Worm (Caenorhabditis elegans): ENCODE measurements around the gene mtre-1.

The mtre-1 gene

ce11 chrII:8016167-8016566, 34.2 kb downstream of the mtre-1 start (continued):
- TF ChIP-seq alr-1 (tag; optimal IDR thresholded peaks at IDR 0.05; ENCODE audit: borderline replicate concordance) (no peak), sox-4 (tag; optimal IDR thresholded peaks at IDR 0.05) (no peak), blmp-1 (tag; optimal IDR thresholded peaks at IDR 0.05) (peak; percentile 77), unc-30 (tag; optimal IDR thresholded peaks at IDR 0.05) (no peak), ceh-90 (tag; optimal IDR thresholded peaks at IDR 0.05) (no peak), isw-1 (GFP tag; IDR thresholded peaks at IDR 0.05) (no peak), ztf-4 (tag; optimal IDR thresholded peaks at IDR 0.05) (peak; percentile 4), lin-35 (GFP tag; optimal IDR thresholded peaks at IDR 0.05) (peak in 1 of 2 experiments; percentile 54), fos-1 (tag; optimal IDR thresholded peaks at IDR 0.05) (no peak), unc-86 (tag; optimal IDR thresholded peaks at IDR 0.05) (no peak), pax-3 (tag; optimal IDR thresholded peaks at IDR 0.05) (no peak), mab-9 (GFP tag; IDR thresholded peaks at IDR 0.05) (no peak), aha-1 (tag; optimal IDR thresholded peaks at IDR 0.05) (no peak), fkh-4 (tag; optimal IDR thresholded peaks at IDR 0.05; ENCODE audit: borderline replicate concordance) (no peak), unc-98 (GFP tag; IDR thresholded peaks at IDR 0.05) (no peak), C16A3.4 (tag; optimal IDR thresholded peaks at IDR 0.05) (peak; percentile 59), efl-3 (GFP tag; optimal IDR thresholded peaks at IDR 0.05) (no peak), pag-3 (tag; optimal IDR thresholded peaks at IDR 0.05; ENCODE audit: borderline replicate concordance, insufficient read depth) (no peak), pqm-1 (tag; optimal IDR thresholded peaks at IDR 0.05) (no peak), mef-2 (tag; optimal IDR thresholded peaks at IDR 0.05) (no peak), tlp-1 (tag; optimal IDR thresholded peaks at IDR 0.05) (no peak), F16B12.6 (tag; optimal IDR thresholded peaks at IDR 0.05) (no peak), xbp-1 (tag; optimal IDR thresholded peaks at IDR 0.05) (no peak), fkh-8 (tag; optimal IDR thresholded peaks at IDR 0.05) (no peak), dsc-1 (tag; optimal IDR thresholded peaks at IDR 0.05) (no peak), grh-1 (GFP tag; IDR thresholded peaks at IDR 0.05) (no peak), hpl-2 (GFP tag; optimal IDR thresholded peaks at IDR 0.05) (no peak), sup-37 (GFP tag; optimal IDR thresholded peaks at IDR 0.05) (no peak), ceh-88 (GFP tag; IDR thresholded peaks at IDR 0.05) (no peak), nhr-20 (tag; optimal IDR thresholded peaks at IDR 0.05) (peak; percentile 70), ceh-63 (GFP tag; optimal IDR thresholded peaks at IDR 0.05) (no peak), jun-1 (tag; optimal IDR thresholded peaks at IDR 0.05) (peak; percentile 62), fkh-10 (GFP tag; optimal IDR thresholded peaks at IDR 0.05) (no peak), egl-13 (tag; optimal IDR thresholded peaks at IDR 0.05) (no peak), egl-27 (tag; optimal IDR thresholded peaks at IDR 0.05) (no peak), nhr-77 (tag; optimal IDR thresholded peaks at IDR 0.05) (no peak), hlh-4 (tag; optimal IDR thresholded peaks at IDR 0.05) (no peak), unc-130 (tag; optimal IDR thresholded peaks at IDR 0.05) (peak; percentile 91)

- TF ChIP-seq mep-1 (tag; optimal IDR thresholded peaks at IDR 0.05): peak; percentile 42
- TF ChIP-seq nhr-28 (tag; optimal IDR thresholded peaks at IDR 0.05): no peak
- peak; percentile 81 for TF ChIP-seq nhr-85 (tag)
- TF ChIP-seq mdl-1 (tag; optimal IDR thresholded peaks at IDR 0.05): peak in 1 of 2 experiments; percentile 51
- peak; percentile 16 for TF ChIP-seq ztf-4 (tag; optimal IDR thresholded peaks at IDR 0.05)
- TF ChIP-seq snu-23 (GFP tag; optimal IDR thresholded peaks at IDR 0.05): peak; percentile 32
- peak; percentile 52 for TF ChIP-seq nhr-77 (tag; optimal IDR thresholded peaks at IDR 0.05)
- peak in 4 of 6 experiments; percentile 5 to 45 (median 30) for TF ChIP-seq elt-3 (tag; optimal IDR thresholded peaks at IDR 0.05)
- TF ChIP-seq tbx-2 (tag; optimal IDR thresholded peaks at IDR 0.05): peak; percentile 33
- peak; percentile 42 for TF ChIP-seq swsn-7 (tag; optimal IDR thresholded peaks at IDR 0.05)
- TF ChIP-seq rnt-1 (tag; optimal IDR thresholded peaks at IDR 0.05): peak; percentile 31
- TF ChIP-seq nhr-90 (tag; optimal IDR thresholded peaks at IDR 0.05; ENCODE audit: poor library complexity): peak; percentile 24
- no peak for TF ChIP-seq zip-4 (GFP tag; optimal IDR thresholded peaks at IDR 0.05)
- TF ChIP-seq lin-14 (GFP tag; optimal IDR thresholded peaks at IDR 0.05): peak; percentile 24
- TF ChIP-seq nhr-20 (tag; optimal IDR thresholded peaks at IDR 0.05): peak; percentile 68
- peak in 1 of 2 experiments; percentile 30 for TF ChIP-seq lin-35 (GFP tag; optimal IDR thresholded peaks at IDR 0.05)
- TF ChIP-seq dpl-1 (GFP tag; optimal IDR thresholded peaks at IDR 0.05): peak in 1 of 3 experiments; percentile 22
- TF ChIP-seq egl-13 (tag; optimal IDR thresholded peaks at IDR 0.05): no peak
- TF ChIP-seq unc-86 (tag; optimal IDR thresholded peaks at IDR 0.05): no peak
- TF ChIP-seq lsy-2 (tag; optimal IDR thresholded peaks at IDR 0.05): peak in 1 of 2 experiments; percentile 48
- peak; percentile 33 for TF ChIP-seq lin-13 (GFP tag; optimal IDR thresholded peaks at IDR 0.05)
- TF ChIP-seq C04F5.9 (tag; optimal IDR thresholded peaks at IDR 0.05): no peak
Measured at ce11 chrII:8015483-8015938, 34.9 kb downstream of the mtre-1 start.

Measured in whole organism, L1 larva.